Fruit fly (Drosophila melanogaster) whole organism: ENCODE data around the gene NHP2.

ENCODE experiments used
- CG8478 ChIP-seq: fragments of >200 bp; optimal IDR thresholded peaks from 2 replicates; lab custom pipeline; 2018; ENCODE audit warnings: inconsistent platforms
- Dll ChIP-seq: fragments of >200 bp; optimal IDR thresholded peaks from 2 replicates; lab custom pipeline; 2017
- EcR ChIP-seq, 2 experiments: fragments of >200 bp; optimal IDR thresholded peaks; 2 replicates each; lab custom pipeline; 2017; ENCODE audit warnings: missing biosample characterization in 2 of 2, missing genetic modification characterization in 2 of 2, missing genetic modification reagents in 2 of 2
- pan ChIP-seq: fragments of >200 bp; optimal IDR thresholded peaks from 2 replicates; lab custom pipeline; 2017
- psq ChIP-seq: fragments of >200 bp; optimal IDR thresholded peaks from 2 replicates; lab custom pipeline; 2017
- usp ChIP-seq: fragments of >200 bp; optimal IDR thresholded peaks from 2 replicates; lab custom pipeline; 2017; ENCODE audit warnings: missing biosample characterization, missing genetic modification characterization, mixed read lengths

DNA sequence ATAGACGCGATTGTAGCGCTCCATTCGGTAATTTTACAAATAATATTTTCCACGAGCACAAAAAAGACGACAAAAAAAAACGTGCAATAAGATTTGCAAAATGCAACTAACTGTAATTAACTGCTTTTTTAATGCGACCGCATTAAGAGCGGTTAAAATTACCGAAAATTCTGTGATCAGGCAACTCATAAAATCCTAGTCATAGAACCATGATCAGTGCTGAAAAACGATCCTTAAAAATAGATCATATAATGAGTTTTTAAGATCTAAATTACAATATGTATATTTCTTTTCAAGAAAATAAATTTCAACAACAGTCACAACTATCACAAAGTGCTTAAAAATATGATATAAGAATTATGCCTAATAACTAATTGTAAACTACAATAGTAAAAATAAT is 1.3 kb upstream of the NHP2 start, which contains the start of gene gnu:
- TF ChIP-seq psq (no peak), CG8478 (lab: Kevin White, UChicago) (no peak), pan (no peak), Dll (lab: Kevin White, UChicago) (no peak), EcR (GFP tag; optimal IDR thresholded peaks at IDR 0.05; lab: Kevin White, UChicago) (no peak), usp (GFP tag; lab: Kevin White, UChicago) (no peak)
